Fruit fly (Drosophila melanogaster) whole organism, embryonic: ENCODE data around the gene Nepl4.

Experiments
- ATbp ChIP-seq: fragments of 200-800 bp; sonication (Bioruptor generic); optimal IDR thresholded peaks from 2 replicates; lab custom pipeline; 2017; ENCODE audit warnings: missing biosample characterization, mild to moderate bottlenecking, missing genetic modification characterization, missing genetic modification reagents
- B-H1 ChIP-seq: fragments of 200-800 bp; sonication (Bioruptor generic); IDR thresholded peaks from 3 replicates; pipeline ENCODE4 v1.3.6; 2022; ENCODE audit warnings: missing biosample characterization, missing genetic modification characterization
- CG11695 ChIP-seq: fragments of 200-800 bp; sonication (Bioruptor generic); IDR thresholded peaks from 3 replicates; pipeline ENCODE4 v1.3.6; 2022; ENCODE audit warnings: missing biosample characterization, missing genetic modification characterization
- CG12071 ChIP-seq: fragments of 200-800 bp; sonication (Bioruptor generic); optimal IDR thresholded peaks from 3 replicates; lab custom pipeline; 2018; ENCODE audit warnings: missing biosample characterization, mild to moderate bottlenecking, missing genetic modification characterization
- CG12659 ChIP-seq: fragments of 200-800 bp; sonication (Bioruptor generic); optimal IDR thresholded peaks from 3 replicates; lab custom pipeline; 2017; ENCODE audit warnings: mild to moderate bottlenecking, missing biosample characterization, missing genetic modification reagents, missing genetic modification characterization
- CG13123 ChIP-seq: fragments of 200-800 bp; sonication (Bioruptor generic); optimal IDR thresholded peaks from 2 replicates; lab custom pipeline; 2016; ENCODE audit warnings: missing biosample characterization, missing genetic modification characterization
- CG14441 ChIP-seq: fragments of 200-800 bp; sonication (Bioruptor generic); IDR thresholded peaks from 2 replicates; pipeline ENCODE4 v1.3.6; 2022; ENCODE audit warnings: missing biosample characterization, missing genetic modification characterization
- CG14860 ChIP-seq: fragments of 200-800 bp; sonication (Bioruptor generic); IDR thresholded peaks from 3 replicates; pipeline ENCODE4 v1.3.6; 2022; ENCODE audit warnings: missing biosample characterization, missing genetic modification characterization; ENCODE audit not compliant: partially characterized antibody
- CG1602 ChIP-seq: fragments of 200-800 bp; sonication (Bioruptor generic); optimal IDR thresholded peaks from 3 replicates; lab custom pipeline; 2016; ENCODE audit warnings: missing biosample characterization, missing genetic modification characterization
- CG1647 ChIP-seq: fragments of 200-800 bp; sonication (Bioruptor generic); optimal IDR thresholded peaks from 3 replicates; lab custom pipeline; 2016; ENCODE audit warnings: missing biosample characterization, missing genetic modification characterization
- CG16779 ChIP-seq: fragments of 200-800 bp; sonication (Bioruptor generic); IDR thresholded peaks from 2 replicates; pipeline ENCODE4 v1.3.6; 2022; ENCODE audit warnings: missing biosample characterization, missing genetic modification characterization
- CG17186 ChIP-seq: fragments of 200-800 bp; sonication (Bioruptor generic); optimal IDR thresholded peaks from 3 replicates; lab custom pipeline; 2017; ENCODE audit warnings: missing biosample characterization, missing genetic modification reagents, missing genetic modification characterization
- CG17829 ChIP-seq: fragments of 200-800 bp; optimal IDR thresholded peaks from 2 replicates; lab custom pipeline; 2019; ENCODE audit warnings: missing biosample characterization, mild to moderate bottlenecking, missing genetic modification characterization, moderate library complexity
- CG18011 ChIP-seq: fragments of 200-800 bp; sonication (Bioruptor generic); optimal IDR thresholded peaks from 2 replicates; lab custom pipeline; 2017; ENCODE audit warnings: missing biosample characterization, missing genetic modification characterization, mild to moderate bottlenecking, moderate library complexity, missing genotype
- CG2712 ChIP-seq: fragments of 200-800 bp; optimal IDR thresholded peaks from 3 replicates; lab custom pipeline; 2019; ENCODE audit warnings: missing biosample characterization, mild to moderate bottlenecking, missing genetic modification characterization, moderate library complexity
- CG33213 ChIP-seq: fragments of 200-800 bp; sonication (Bioruptor generic); optimal IDR thresholded peaks from 3 replicates; lab custom pipeline; 2016; ENCODE audit warnings: missing biosample characterization, missing genetic modification characterization
- CG3407 ChIP-seq: fragments of 200-800 bp; sonication (Bioruptor generic); optimal IDR thresholded peaks from 2 replicates; lab custom pipeline; 2018; ENCODE audit warnings: missing biosample characterization, mild to moderate bottlenecking, missing genetic modification characterization
- CG7928 ChIP-seq: fragments of 200-800 bp; sonication (Bioruptor generic); optimal IDR thresholded peaks from 2 replicates; lab custom pipeline; 2017; ENCODE audit warnings: missing biosample characterization, mild to moderate bottlenecking, missing genetic modification characterization
- CG7963 ChIP-seq: fragments of 200-800 bp; sonication (Bioruptor generic); IDR thresholded peaks from 3 replicates; pipeline ENCODE4 v1.3.6; 2022; ENCODE audit warnings: missing biosample characterization, missing genetic modification characterization; ENCODE audit not compliant: partially characterized antibody
- Dek ChIP-seq: fragments of 200-800 bp; sonication (Bioruptor generic); optimal IDR thresholded peaks from 3 replicates; lab custom pipeline; 2019; ENCODE audit warnings: missing biosample characterization, mild to moderate bottlenecking, missing genetic modification characterization, moderate library complexity
- Dll ChIP-seq: fragments of 200-800 bp; sonication (Bioruptor generic); IDR thresholded peaks from 4 replicates; pipeline ENCODE4 v1.3.6; 2022; ENCODE audit warnings: missing biosample characterization, missing genetic modification characterization; ENCODE audit not compliant: partially characterized antibody
- Fer3 ChIP-seq: fragments of 200-800 bp; sonication (Bioruptor generic); optimal IDR thresholded peaks from 2 replicates; lab custom pipeline; 2018; ENCODE audit warnings: missing biosample characterization, mild to moderate bottlenecking, missing genetic modification characterization, moderate library complexity
- Kr ChIP-seq: fragments of 200-800 bp; sonication (Bioruptor generic); optimal IDR thresholded peaks from 2 replicates; lab custom pipeline; 2017; ENCODE audit warnings: missing biosample characterization, mild to moderate bottlenecking, missing genetic modification characterization
- NK7.1 ChIP-seq: fragments of 200-800 bp; sonication (Bioruptor generic); optimal IDR thresholded peaks from 3 replicates; lab custom pipeline; 2016; ENCODE audit warnings: missing biosample characterization, missing genetic modification characterization
- Rfx ChIP-seq: fragments of 200-800 bp; sonication (Bioruptor generic); IDR thresholded peaks from 2 replicates; pipeline ENCODE4 v1.3.6; 2022; ENCODE audit warnings: missing biosample characterization, missing genetic modification characterization
- Ssrp ChIP-seq: fragments of 200-800 bp; sonication (Bioruptor generic); optimal IDR thresholded peaks from 2 replicates; lab custom pipeline; 2018; ENCODE audit warnings: missing biosample characterization, mild to moderate bottlenecking, missing genetic modification characterization, moderate library complexity
- al ChIP-seq: fragments of 200-800 bp; sonication (Bioruptor generic); IDR thresholded peaks from 2 replicates; pipeline ENCODE4 v1.3.6; 2022; ENCODE audit warnings: missing biosample characterization, missing genetic modification characterization
- ase ChIP-seq: fragments of 200-800 bp; sonication (Bioruptor generic); IDR thresholded peaks from 3 replicates; pipeline ENCODE4 v1.3.6; 2022; ENCODE audit warnings: missing biosample characterization, missing genetic modification characterization
- dimm ChIP-seq: fragments of 200-800 bp; sonication (Bioruptor generic); IDR thresholded peaks from 2 replicates; pipeline ENCODE4 v1.3.6; 2022; ENCODE audit warnings: missing biosample characterization, missing genetic modification characterization
- grau ChIP-seq: fragments of 200-800 bp; optimal IDR thresholded peaks from 3 replicates; lab custom pipeline; 2019; ENCODE audit warnings: missing biosample characterization, mild to moderate bottlenecking, missing genetic modification characterization, moderate library complexity
- ham ChIP-seq: fragments of 200-800 bp; sonication (Bioruptor generic); IDR thresholded peaks from 2 replicates; pipeline ENCODE4 v1.3.6; 2022; ENCODE audit warnings: missing biosample characterization, missing genetic modification characterization
- hth ChIP-seq: fragments of >200 bp; optimal IDR thresholded peaks from 2 replicates; lab custom pipeline; 2017; ENCODE audit warnings: inconsistent platforms
- jumu ChIP-seq: fragments of 200-800 bp; sonication (Bioruptor generic); optimal IDR thresholded peaks from 3 replicates; lab custom pipeline; 2016; ENCODE audit warnings: missing biosample characterization, missing genetic modification characterization
- kni ChIP-seq: fragments of 200-800 bp; sonication (Bioruptor generic); optimal IDR thresholded peaks from 3 replicates; lab custom pipeline; 2017; ENCODE audit warnings: mild to moderate bottlenecking, missing biosample characterization, missing genetic modification reagents, missing genetic modification characterization
- lab ChIP-seq: fragments of 200-800 bp; sonication (Bioruptor generic); optimal IDR thresholded peaks from 3 replicates; lab custom pipeline; 2017; ENCODE audit warnings: missing biosample characterization, missing genetic modification characterization, mild to moderate bottlenecking, moderate library complexity, missing genetic modification reagents
- mirr ChIP-seq: fragments of 200-800 bp; sonication (Bioruptor generic); optimal IDR thresholded peaks from 3 replicates; lab custom pipeline; 2018; ENCODE audit warnings: missing biosample characterization, mild to moderate bottlenecking, missing genetic modification characterization
- otp ChIP-seq: fragments of 200-800 bp; sonication (Bioruptor generic); IDR thresholded peaks from 3 replicates; pipeline ENCODE4, ENCODE4 v1.3.6; 2022; ENCODE audit warnings: missing biosample characterization, missing genetic modification characterization
- prd ChIP-seq, 3 experiments: fragments of >200 bp in 2 of 3; fragments of 200-800 bp in 1 of 3; sonication (Bioruptor generic) in 1 of 3; optimal IDR thresholded peaks in 2 of 3; IDR thresholded peaks in 1 of 3; 2 replicates in 2 of 3; 3 replicates in 1 of 3; pipeline versions ENCODE4 v1.3.6 to Lab custom; 2017 to 2022; ENCODE audit warnings: missing biosample characterization in 1 of 3, missing genetic modification characterization in 1 of 3
- psq ChIP-seq: fragments of 200-800 bp; sonication (Bioruptor generic); optimal IDR thresholded peaks from 2 replicates; lab custom pipeline; 2017; ENCODE audit warnings: missing biosample characterization, missing genetic modification characterization
- pum ChIP-seq: fragments of 200-800 bp; sonication (Bioruptor generic); optimal IDR thresholded peaks from 2 replicates; lab custom pipeline; 2016; ENCODE audit warnings: missing biosample characterization, missing genetic modification characterization
- schlank ChIP-seq: fragments of 200-800 bp; sonication (Bioruptor generic); optimal IDR thresholded peaks from 2 replicates; lab custom pipeline; 2018; ENCODE audit warnings: missing biosample characterization, mild to moderate bottlenecking, missing genetic modification characterization
- sisA ChIP-seq: fragments of 200-800 bp; sonication (Bioruptor generic); IDR thresholded peaks from 2 replicates; pipeline ENCODE4 v1.3.6; 2022; ENCODE audit warnings: missing biosample characterization, missing genetic modification characterization
- tna ChIP-seq: fragments of 200-800 bp; sonication (Bioruptor generic); IDR thresholded peaks from 2 replicates; pipeline ENCODE4 v1.3.6; 2022; ENCODE audit warnings: missing biosample characterization, missing genetic modification characterization; ENCODE audit not compliant: partially characterized antibody
- tx ChIP-seq: fragments of 200-800 bp; sonication (Bioruptor generic); optimal IDR thresholded peaks from 2 replicates; lab custom pipeline; 2016; ENCODE audit warnings: missing biosample characterization, missing genetic modification characterization
- vnd ChIP-seq: fragments of 200-800 bp; sonication (Bioruptor generic); IDR thresholded peaks from 3 replicates; pipeline ENCODE4 v1.3.6; 2022; ENCODE audit warnings: missing biosample characterization, missing genetic modification characterization; ENCODE audit not compliant: partially characterized antibody
- wek ChIP-seq: fragments of 200-800 bp; sonication (Bioruptor generic); optimal IDR thresholded peaks from 3 replicates; lab custom pipeline; 2018; ENCODE audit warnings: missing biosample characterization, mild to moderate bottlenecking, missing genetic modification characterization, moderate library complexity
- wor ChIP-seq: fragments of 200-800 bp; sonication (Bioruptor generic); IDR thresholded peaks from 2 replicates; pipeline ENCODE4 v1.3.6; 2022; ENCODE audit warnings: missing biosample characterization, missing genetic modification characterization
- yki ChIP-seq: fragments of >200 bp; optimal IDR thresholded peaks from 3 replicates; lab custom pipeline; 2018

The Nepl4 gene

dm6 chr2L:6351809-6352182 lies 15.9 kb upstream of the Nepl4 start (continued):
- TF ChIP-seq CG1647 (GFP tag; lab: Kevin White, UChicago), result peak; percentile 69
- no peak for TF ChIP-seq yki
- peak; percentile 66 for TF ChIP-seq NK7.1 (GFP tag; lab: Kevin White, UChicago)
- peak; percentile 61 for TF ChIP-seq CG33213 (GFP tag; lab: Kevin White, UChicago)
- TF ChIP-seq schlank, result peak; percentile 79
- TF ChIP-seq CG11695 (GFP tag; lab: Robert Waterston, UW), result peak; percentile 87
- TF ChIP-seq B-H1 (GFP tag; lab: Robert Waterston, UW), result peak; percentile 78
- no peak for TF ChIP-seq prd (optimal IDR thresholded peaks at IDR 0.05; lab: Kevin White, UChicago)
- TF ChIP-seq prd (GFP tag; IDR thresholded peaks at IDR 0.05; lab: Robert Waterston, UW), result peak; percentile 90
- peak; percentile 90 for TF ChIP-seq grau (tag; lab: Kevin White, UChicago)
- peak; percentile 75 for TF ChIP-seq Ssrp (tag; lab: Kevin White, UChicago)
- TF ChIP-seq CG16779, result peak; percentile 55; the same call in 1 of the 2 replicates
- peak; percentile 45 for TF ChIP-seq CG3407 (GFP tag; lab: Kevin White, UChicago)
- TF ChIP-seq CG17829 (tag; lab: Kevin White, UChicago), result peak; percentile 70
- peak; percentile 77 for TF ChIP-seq CG1602 (GFP tag; lab: Kevin White, UChicago)
- peak; percentile 78 for TF ChIP-seq CG2712 (tag; lab: Kevin White, UChicago)
- peak; percentile 56 for TF ChIP-seq ATbp (GFP tag; lab: Kevin White, UChicago)
- peak; percentile 87 for TF ChIP-seq CG12659
- peak; percentile 5 for TF ChIP-seq CG17186 (GFP tag; lab: Kevin White, UChicago)
- TF ChIP-seq Kr (GFP tag; lab: Kevin White, UChicago), result no peak
- peak; percentile 82 for TF ChIP-seq al
- TF ChIP-seq CG18011 (GFP tag; lab: Kevin White, UChicago), result peak; percentile 55
- no peak for TF ChIP-seq psq (GFP tag; lab: Kevin White, UChicago)
- TF ChIP-seq Dll (GFP tag; lab: Robert Waterston, UW), result no peak
- no peak for TF ChIP-seq wek
- TF ChIP-seq otp, result peak; percentile 47; the same call in 1 of the 3 replicates
- TF ChIP-seq wor (GFP tag; lab: Robert Waterston, UW), result peak; percentile 74

- TF ChIP-seq pum (GFP tag; lab: Kevin White, UChicago) (no peak), Dek (no peak), dimm (GFP tag; lab: Robert Waterston, UW) (no peak), hth (lab: Kevin White, UChicago) (no peak), CG12071 (GFP tag; lab: Kevin White, UChicago) (no peak), kni (no peak), lab (no peak)
These were observed 13.5 kb upstream of the Nepl4 start, which contains the start of gene ppk7 for dm6 chr2L:6354231-6354630. Gene ppk7, minus strand, starts transcription at chr2L:6354331.

- TF ChIP-seq tx (GFP tag; lab: Kevin White, UChicago) (no peak), CG7963 (GFP tag; lab: Robert Waterston, UW) (no peak), CG14860 (no peak), CG7928 (GFP tag; lab: Kevin White, UChicago) (no peak), ham (no peak), Rfx (GFP tag; lab: Robert Waterston, UW) (no peak), vnd (GFP tag; lab: Robert Waterston, UW) (no peak), Fer3 (tag; lab: Kevin White, UChicago) (no peak), pum (GFP tag; lab: Kevin White, UChicago) (no peak), tna (no peak), CG13123 (no peak), ase (GFP tag; lab: Robert Waterston, UW) (no peak), CG14441 (GFP tag; lab: Robert Waterston, UW) (no peak), mirr (no peak), jumu (GFP tag; lab: Kevin White, UChicago) (no peak), sisA (no peak)
- TF ChIP-seq, all 482 proteins: peak for 0
These were observed 13.0 kb upstream of the Nepl4 start, which contains the start of gene ppk14 for dm6 chr2L:6354656-6355055. Gene ppk14, plus strand, starts transcription at chr2L:6354956.
